Fruit fly (Drosophila melanogaster) whole organism, embryonic: Measurements from ENCODE around the gene Bhmt.

ENCODE experiments used
- CG10431 ChIP-seq: fragments of 200-800 bp; sonication (Bioruptor generic); optimal IDR thresholded peaks from 3 replicates; lab custom pipeline; 2018; ENCODE audit warnings: missing biosample characterization, mild to moderate bottlenecking, missing genetic modification characterization
- CG11504 ChIP-seq: fragments of 200-800 bp; sonication (Bioruptor generic); optimal IDR thresholded peaks from 3 replicates; lab custom pipeline; 2019; ENCODE audit warnings: missing biosample characterization, mild to moderate bottlenecking, missing genetic modification characterization, moderate library complexity
- CG11723 ChIP-seq: fragments of 200-800 bp; sonication (Bioruptor generic); optimal IDR thresholded peaks from 2 replicates; lab custom pipeline; 2017; ENCODE audit warnings: missing biosample characterization, mild to moderate bottlenecking, missing genetic modification characterization
- CG1233 ChIP-seq: fragments of 200-800 bp; sonication (Bioruptor generic); optimal IDR thresholded peaks from 4 replicates; lab custom pipeline; 2018; ENCODE audit warnings: missing biosample characterization, mild to moderate bottlenecking, missing genetic modification characterization
- CG13287 ChIP-seq: fragments of 200-800 bp; sonication (Bioruptor generic); IDR thresholded peaks from 2 replicates; pipeline ENCODE4 v1.3.6; 2022; ENCODE audit warnings: missing biosample characterization, missing genetic modification characterization; ENCODE audit not compliant: partially characterized antibody
- CG15479 ChIP-seq: fragments of 200-800 bp; sonication (Bioruptor generic); optimal IDR thresholded peaks from 3 replicates; lab custom pipeline; 2019; ENCODE audit warnings: missing biosample characterization, mild to moderate bottlenecking, missing genetic modification characterization, moderate library complexity
- CG1603 ChIP-seq: fragments of 200-800 bp; sonication (Bioruptor generic); optimal IDR thresholded peaks from 2 replicates; lab custom pipeline; 2019; ENCODE audit warnings: missing biosample characterization, mild to moderate bottlenecking, missing genetic modification characterization, moderate library complexity
- CG18262 ChIP-seq: fragments of 200-800 bp; optimal IDR thresholded peaks from 3 replicates; lab custom pipeline; 2019; ENCODE audit warnings: missing biosample characterization, mild to moderate bottlenecking, missing genetic modification characterization, moderate library complexity
- CG18619 ChIP-seq: fragments of 200-800 bp; sonication (Bioruptor generic); optimal IDR thresholded peaks from 3 replicates; lab custom pipeline; 2017; ENCODE audit warnings: missing biosample characterization, mild to moderate bottlenecking, missing genetic modification characterization
- CG32767 ChIP-seq: fragments of 200-800 bp; sonication (Bioruptor generic); IDR thresholded peaks from 2 replicates; pipeline ENCODE4 v1.3.6; 2022; ENCODE audit warnings: missing biosample characterization, missing genetic modification characterization
- CG3407 ChIP-seq: fragments of 200-800 bp; sonication (Bioruptor generic); optimal IDR thresholded peaks from 2 replicates; lab custom pipeline; 2018; ENCODE audit warnings: missing biosample characterization, mild to moderate bottlenecking, missing genetic modification characterization
- CG7271 ChIP-seq: fragments of 200-800 bp; sonication (Bioruptor generic); optimal IDR thresholded peaks from 2 replicates; lab custom pipeline; 2018; ENCODE audit warnings: missing biosample characterization, mild to moderate bottlenecking, missing genetic modification characterization, moderate library complexity
- CG8290 ChIP-seq, 3 experiments: fragments of 200-800 bp; sonication (Bioruptor generic); optimal IDR thresholded peaks; 2 replicates each; lab custom pipeline; 2016 to 2019; ENCODE audit warnings: missing biosample characterization in 3 of 3, missing genetic modification characterization in 3 of 3, mild to moderate bottlenecking in 2 of 3, moderate library complexity in 1 of 3
- CG8924 ChIP-seq: fragments of 200-800 bp; optimal IDR thresholded peaks from 3 replicates; lab custom pipeline; 2019; ENCODE audit warnings: missing biosample characterization, mild to moderate bottlenecking, missing genetic modification characterization, moderate library complexity
- CkIIα-i1 ChIP-seq: fragments of 200-800 bp; sonication (Bioruptor generic); IDR thresholded peaks from 2 replicates; pipeline ENCODE4 v1.3.6; 2022; ENCODE audit warnings: missing biosample characterization, missing genetic modification characterization
- CoRest ChIP-seq: fragments of 200-800 bp; sonication (Bioruptor generic); optimal IDR thresholded peaks from 3 replicates; lab custom pipeline; 2018; ENCODE audit warnings: missing biosample characterization, mild to moderate bottlenecking, missing genetic modification characterization, moderate library complexity
- Dek ChIP-seq: fragments of 200-800 bp; sonication (Bioruptor generic); optimal IDR thresholded peaks from 3 replicates; lab custom pipeline; 2019; ENCODE audit warnings: missing biosample characterization, mild to moderate bottlenecking, missing genetic modification characterization, moderate library complexity
- Doc2 ChIP-seq: fragments of 200-800 bp; sonication (Bioruptor generic); IDR thresholded peaks from 2 replicates; pipeline ENCODE4 v1.3.6; 2022; ENCODE audit warnings: missing biosample characterization, missing genetic modification characterization
- Ets97D ChIP-seq: fragments of 200-800 bp; sonication (Bioruptor generic); optimal IDR thresholded peaks from 3 replicates; lab custom pipeline; 2016; ENCODE audit warnings: missing biosample characterization, missing genetic modification characterization
- Fer1 ChIP-seq: fragments of 200-800 bp; sonication (Bioruptor generic); optimal IDR thresholded peaks from 2 replicates; lab custom pipeline; 2017; ENCODE audit warnings: missing biosample characterization, mild to moderate bottlenecking, missing genetic modification characterization
- HLH3B ChIP-seq: fragments of 200-800 bp; sonication (Bioruptor generic); IDR thresholded peaks from 2 replicates; pipeline ENCODE4 v1.3.6; 2022; ENCODE audit warnings: missing biosample characterization, missing genetic modification characterization
- MTF-1 ChIP-seq: fragments of 200-800 bp; sonication (Bioruptor generic); optimal IDR thresholded peaks from 2 replicates; lab custom pipeline; 2018; ENCODE audit warnings: missing biosample characterization, mild to moderate bottlenecking, missing genetic modification characterization, borderline replicate concordance
- Nf-YB ChIP-seq: fragments of 200-800 bp; sonication (Bioruptor generic); optimal IDR thresholded peaks from 3 replicates; lab custom pipeline; 2019; ENCODE audit warnings: missing biosample characterization, mild to moderate bottlenecking, missing genetic modification characterization, moderate library complexity
- Nf-YC ChIP-seq: fragments of 200-800 bp; optimal IDR thresholded peaks from 3 replicates; lab custom pipeline; 2019; ENCODE audit warnings: missing biosample characterization, mild to moderate bottlenecking, missing genetic modification characterization, moderate library complexity
- Side ChIP-seq: fragments of 200-800 bp; sonication (Bioruptor generic); optimal IDR thresholded peaks from 2 replicates; lab custom pipeline; 2016; ENCODE audit warnings: missing biosample characterization, missing genetic modification characterization
- Sin3A ChIP-seq: fragments of >200 bp; optimal IDR thresholded peaks from 2 replicates; lab custom pipeline; 2018
- Six4 ChIP-seq: fragments of 200-800 bp; sonication (Bioruptor generic); optimal IDR thresholded peaks from 2 replicates; lab custom pipeline; 2016; ENCODE audit warnings: missing biosample characterization, missing genetic modification characterization
- bigmax ChIP-seq: fragments of 200-800 bp; sonication (Bioruptor generic); optimal IDR thresholded peaks from 2 replicates; lab custom pipeline; 2018; ENCODE audit warnings: missing biosample characterization, mild to moderate bottlenecking, missing genetic modification characterization
- cad ChIP-seq: fragments of >200 bp; optimal IDR thresholded peaks from 2 replicates; lab custom pipeline; 2017; ENCODE audit warnings: missing biosample characterization, missing genetic modification characterization
- chm ChIP-seq: fragments of 200-800 bp; sonication (Bioruptor generic); IDR thresholded peaks from 2 replicates; pipeline ENCODE4 v1.3.6; 2022; ENCODE audit warnings: missing biosample characterization, missing genetic modification characterization
- ci ChIP-seq: fragments of 200-800 bp; sonication (Bioruptor generic); IDR thresholded peaks from 3 replicates; pipeline ENCODE4 v1.3.6; 2022; ENCODE audit warnings: missing biosample characterization, missing genetic modification characterization
- fd102C ChIP-seq: fragments of 200-800 bp; sonication (Bioruptor generic); optimal IDR thresholded peaks from 2 replicates; lab custom pipeline; 2018; ENCODE audit warnings: missing biosample characterization, mild to moderate bottlenecking, missing genetic modification characterization, moderate library complexity
- gce ChIP-seq: fragments of 200-800 bp; sonication (Bioruptor generic); IDR thresholded peaks from 3 replicates; pipeline ENCODE4 v1.3.6; 2022; ENCODE audit warnings: missing biosample characterization, missing genetic modification characterization
- gcm ChIP-seq: fragments of 200-800 bp; sonication (Bioruptor generic); optimal IDR thresholded peaks from 2 replicates; lab custom pipeline; 2019; ENCODE audit warnings: missing biosample characterization, mild to moderate bottlenecking, missing genetic modification characterization, moderate library complexity
- gsb-n ChIP-seq: fragments of 200-800 bp; sonication (Bioruptor generic); optimal IDR thresholded peaks from 3 replicates; lab custom pipeline; 2018; ENCODE audit warnings: missing biosample characterization, mild to moderate bottlenecking, missing genetic modification characterization
- jumu ChIP-seq: fragments of 200-800 bp; sonication (Bioruptor generic); optimal IDR thresholded peaks from 3 replicates; lab custom pipeline; 2016; ENCODE audit warnings: missing biosample characterization, missing genetic modification characterization
- ken ChIP-seq: fragments of 200-800 bp; sonication (Bioruptor generic); IDR thresholded peaks from 3 replicates; pipeline ENCODE4 v1.3.6; 2022; ENCODE audit warnings: missing biosample characterization, missing genetic modification characterization
- kni ChIP-seq: fragments of 200-800 bp; sonication (Bioruptor generic); optimal IDR thresholded peaks from 3 replicates; lab custom pipeline; 2017; ENCODE audit warnings: mild to moderate bottlenecking, missing biosample characterization, missing genetic modification reagents, missing genetic modification characterization
- nerfin-2 ChIP-seq: fragments of 200-800 bp; sonication (Bioruptor generic); IDR thresholded peaks from 2 replicates; pipeline ENCODE4 v1.3.6; 2022; ENCODE audit warnings: missing biosample characterization, missing genetic modification characterization; ENCODE audit not compliant: partially characterized antibody
- pan ChIP-seq, 4 experiments: fragments of >200 bp in 3 of 4; fragments of 200-800 bp in 1 of 4; sonication (Bioruptor generic) in 1 of 4; optimal IDR thresholded peaks in 3 of 4; IDR thresholded peaks in 1 of 4; 2 replicates each; pipeline versions ENCODE4 v1.3.6 to Lab custom; 2017 to 2022; ENCODE audit warnings: missing biosample characterization in 2 of 4, missing genetic modification characterization in 2 of 4, mixed read lengths in 1 of 4
- scrt ChIP-seq: fragments of 200-800 bp; sonication (Bioruptor generic); optimal IDR thresholded peaks from 2 replicates; lab custom pipeline; 2018; ENCODE audit warnings: missing biosample characterization, mild to moderate bottlenecking, missing genetic modification characterization, moderate library complexity
- sima ChIP-seq: fragments of 200-800 bp; sonication (Bioruptor generic); optimal IDR thresholded peaks from 2 replicates; lab custom pipeline; 2016; ENCODE audit warnings: missing biosample characterization, missing genetic modification characterization
- stwl ChIP-seq: fragments of 200-800 bp; sonication (Bioruptor generic); optimal IDR thresholded peaks from 3 replicates; lab custom pipeline; 2018; ENCODE audit warnings: missing biosample characterization, mild to moderate bottlenecking, missing genetic modification characterization, moderate library complexity
- sug ChIP-seq: fragments of 200-800 bp; optimal IDR thresholded peaks from 2 replicates; lab custom pipeline; 2019; ENCODE audit warnings: missing biosample characterization, mild to moderate bottlenecking, missing genetic modification characterization, moderate library complexity
- trem ChIP-seq: fragments of 200-800 bp; optimal IDR thresholded peaks from 3 replicates; lab custom pipeline; 2019; ENCODE audit warnings: missing biosample characterization, mild to moderate bottlenecking, missing genetic modification characterization, moderate library complexity
- twi ChIP-seq: fragments of 200-800 bp; optimal IDR thresholded peaks from 2 replicates; lab custom pipeline; 2019; ENCODE audit warnings: missing biosample characterization, mild to moderate bottlenecking, missing genetic modification characterization, moderate library complexity
- z ChIP-seq: fragments of 200-800 bp; sonication (Bioruptor generic); IDR thresholded peaks from 3 replicates; pipeline ENCODE4 v1.3.6; 2022; ENCODE audit warnings: missing biosample characterization, missing genetic modification characterization
- zfh1 ChIP-seq: fragments of 200-800 bp; sonication (Bioruptor generic); IDR thresholded peaks from 3 replicates; pipeline ENCODE4 v1.3.6; 2022; ENCODE audit warnings: missing biosample characterization, missing genetic modification characterization

The Bhmt gene

DNA sequence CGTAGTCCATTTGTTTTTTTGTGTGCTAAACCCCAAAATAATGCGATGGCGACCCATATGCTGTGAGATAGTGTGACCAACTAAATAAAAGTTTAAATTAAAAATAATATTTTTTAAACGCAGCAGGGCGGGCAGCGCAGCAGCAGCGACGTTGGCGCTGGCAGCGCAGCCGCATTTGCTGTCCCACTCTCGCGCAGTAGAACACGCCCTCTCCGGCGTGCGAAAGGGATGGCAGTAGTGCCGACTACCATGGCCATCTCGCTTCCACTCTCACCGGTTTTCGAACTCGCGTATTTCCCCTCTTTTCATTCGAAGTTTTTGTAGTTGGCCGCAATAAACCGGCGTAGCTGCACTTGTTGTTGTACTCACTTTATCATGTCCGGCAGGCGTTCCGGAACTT is 21.1 kb downstream of the Bhmt start (continued):
- TF ChIP-seq jumu (GFP tag; lab: Kevin White, UChicago) (no peak), Nf-YB (GFP tag; lab: Kevin White, UChicago) (peak; percentile 96), Fer1 (GFP tag; lab: Kevin White, UChicago) (no peak), CG13287 (GFP tag; lab: Robert Waterston, UW) (peak; percentile 47; the same call in 1 of the 2 replicates), Side (GFP tag; lab: Kevin White, UChicago) (no peak), nerfin-2 (no peak), CG18262 (tag; lab: Kevin White, UChicago) (no peak), Sin3A (lab: Kevin White, UChicago) (no peak), z (GFP tag; lab: Robert Waterston, UW) (no peak), Ets97D (GFP tag; lab: Kevin White, UChicago) (peak; percentile 1), CkIIα-i1 (GFP tag; lab: Robert Waterston, UW) (no peak), CG1603 (no peak), Dek (tag; lab: Kevin White, UChicago) (no peak), HLH3B (no peak; the same call in 1 of the 2 replicates), sima (GFP tag; lab: Kevin White, UChicago) (no peak)
- TF ChIP-seq, all 482 proteins: peak for 75

dm6 chr2L:18934588-18934987 is 22.5 kb downstream of the Bhmt start:
- TF ChIP-seq CG1233 (GFP tag; lab: Kevin White, UChicago) (peak; percentile 15), ken (0 out of 3 replicates have a peak, but pooled peaks have one; percentile 21), CG15479 (GFP tag; lab: Kevin White, UChicago) (peak; percentile 22), stwl (tag; lab: Kevin White, UChicago) (peak; percentile 10), CG10431 (GFP tag; lab: Kevin White, UChicago) (peak; percentile 33), scrt (GFP tag; lab: Kevin White, UChicago) (no peak), CG18619 (GFP tag; lab: Kevin White, UChicago) (no peak), CG11723 (peak; percentile 0), chm (GFP tag; lab: Robert Waterston, UW) (0 out of 2 replicates have a peak, but pooled peaks have one; percentile 29), MTF-1 (GFP tag; lab: Kevin White, UChicago) (peak; percentile 46), CG32767 (GFP tag; lab: Robert Waterston, UW) (no peak), Nf-YC (tag; lab: Kevin White, UChicago) (peak; percentile 9), cad (GFP tag; lab: Kevin White, UChicago) (no peak), CG8290 (GFP tag; optimal IDR thresholded peaks at IDR 0.05; lab: Kevin White, UChicago) (no peak), CG8290 (tag; optimal IDR thresholded peaks at IDR 0.05; lab: Kevin White, UChicago) (peak in 1 of 2 experiments; percentile 32), Doc2 (no peak), trem (tag; lab: Kevin White, UChicago) (peak; percentile 6), gsb-n (tag; lab: Kevin White, UChicago) (peak; percentile 40), ci (GFP tag; lab: Robert Waterston, UW) (peak; percentile 44; the same call in 1 of the 3 replicates), gce (0 out of 3 replicates have a peak, but pooled peaks have one; percentile 28), z (GFP tag; lab: Robert Waterston, UW) (0 out of 3 replicates have a peak, but pooled peaks have one; percentile 27), gcm (no peak), CG8924 (tag; lab: Kevin White, UChicago) (no peak), CG3407 (GFP tag; lab: Kevin White, UChicago) (peak; percentile 10), CoRest (tag; lab: Kevin White, UChicago) (peak; percentile 9), fd102C (peak; percentile 59), CG11504 (tag; lab: Kevin White, UChicago) (no peak), sug (tag; lab: Kevin White, UChicago) (no peak), CG7271 (tag; lab: Kevin White, UChicago) (peak; percentile 82), Nf-YB (GFP tag; lab: Kevin White, UChicago) (peak; percentile 34), pan (optimal IDR thresholded peaks at IDR 0.05; lab: Kevin White, UChicago) (no peak), pan (GFP tag; optimal IDR thresholded peaks at IDR 0.05 in 1 of 2, IDR thresholded peaks at IDR 0.05 in 1 of 2) (peak in 1 of 2 experiments; percentile 13), kni (GFP tag; lab: Kevin White, UChicago) (peak; percentile 38), twi (peak; percentile 11), zfh1 (GFP tag; lab: Robert Waterston, UW) (0 out of 3 replicates have a peak, but pooled peaks have one; percentile 27), bigmax (GFP tag; lab: Kevin White, UChicago) (no peak), Six4 (GFP tag; lab: Kevin White, UChicago) (no peak)
